Worm (Caenorhabditis elegans): ENCODE measurements around the gene msi-1.

Gene msi-1

DNA sequence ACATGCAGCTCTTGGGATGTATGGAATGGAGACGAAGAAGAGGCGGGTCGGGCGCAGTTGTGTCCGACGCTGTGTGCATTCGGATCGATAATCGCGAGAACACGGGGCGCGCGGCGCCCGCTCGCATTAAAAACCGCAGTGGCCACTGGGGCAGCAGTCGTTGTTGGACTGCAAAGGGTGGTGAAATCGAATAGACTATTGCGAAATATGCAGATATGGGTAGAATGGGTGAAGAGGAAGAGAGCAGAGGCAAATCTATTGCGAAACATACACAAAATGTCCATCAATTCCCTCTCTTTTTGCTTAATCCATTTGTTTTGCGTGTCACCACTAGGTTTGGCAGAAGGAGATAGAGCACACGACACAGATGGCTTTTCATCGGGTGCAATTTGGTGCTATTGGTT, 41.9 kb upstream of the msi-1 start (continued):
- TF ChIP-seq nhr-28 (tag; optimal IDR thresholded peaks at IDR 0.05) (no peak), mep-1 (tag; optimal IDR thresholded peaks at IDR 0.05) (peak; percentile 75), zip-4 (GFP tag; optimal IDR thresholded peaks at IDR 0.05) (peak; percentile 97), Y116A8C.19 (tag; optimal IDR thresholded peaks at IDR 0.05; ENCODE audit: borderline replicate concordance) (no peak), ceh-82 (tag; optimal IDR thresholded peaks at IDR 0.05) (peak; percentile 63 to 81 (median 68)), unc-30 (tag; optimal IDR thresholded peaks at IDR 0.05) (no peak), pax-3 (tag; optimal IDR thresholded peaks at IDR 0.05) (no peak), nhr-90 (tag; optimal IDR thresholded peaks at IDR 0.05; ENCODE audit: poor library complexity) (no peak), fkh-10 (GFP tag; optimal IDR thresholded peaks at IDR 0.05) (peak; percentile 1), nhr-47 (tag; optimal IDR thresholded peaks at IDR 0.05) (peak; percentile 62), lin-15B (tag; optimal IDR thresholded peaks at IDR 0.05) (no peak)

- TF ChIP-seq nhr-20 (tag; optimal IDR thresholded peaks at IDR 0.05) (no peak), efl-1 (optimal IDR thresholded peaks at IDR 0.05) (no peak), efl-1 (GFP tag; optimal IDR thresholded peaks at IDR 0.05 in 1 of 2) (peak in 1 of 2 experiments; percentile 46), nhr-85 (tag) (peak; percentile 51)
Observed at ce11 chrIII:4017527-4017926, 41.3 kb upstream of the msi-1 start, which contains the start of gene tbb-2. tbb-2 (minus strand) TSS chrIII:4017627.

- TF ChIP-seq aha-1 (tag; optimal IDR thresholded peaks at IDR 0.05), result no peak
- TF ChIP-seq F16B12.6 (tag; optimal IDR thresholded peaks at IDR 0.05), result no peak
- peak; percentile 20 for TF ChIP-seq lin-14 (GFP tag; optimal IDR thresholded peaks at IDR 0.05)
- TF ChIP-seq lin-15B (tag; optimal IDR thresholded peaks at IDR 0.05), result no peak
- no peak for TF ChIP-seq fos-1 (tag; optimal IDR thresholded peaks at IDR 0.05)
- no peak for TF ChIP-seq xbp-1 (tag; optimal IDR thresholded peaks at IDR 0.05)
- TF ChIP-seq zag-1 (tag; optimal IDR thresholded peaks at IDR 0.05), result no peak
- TF ChIP-seq unc-98 (GFP tag; IDR thresholded peaks at IDR 0.05), result no peak
- no peak for TF ChIP-seq nhr-19 (GFP tag; conservative IDR thresholded peaks at IDR 0.05)
- no peak for TF ChIP-seq nhr-11 (tag; optimal IDR thresholded peaks at IDR 0.05)
- TF ChIP-seq pag-3 (tag; optimal IDR thresholded peaks at IDR 0.05; ENCODE audit: borderline replicate concordance, insufficient read depth), result no peak
- no peak for TF ChIP-seq egl-13 (tag; optimal IDR thresholded peaks at IDR 0.05)
- TF ChIP-seq elt-3 (tag; optimal IDR thresholded peaks at IDR 0.05), result no peak
- no peak for TF ChIP-seq hlh-17 (GFP tag; optimal IDR thresholded peaks at IDR 0.05; ENCODE audit: borderline replicate concordance)
- no peak for TF ChIP-seq nhr-20 (tag; optimal IDR thresholded peaks at IDR 0.05)
- no peak for TF ChIP-seq C04F5.9 (tag; optimal IDR thresholded peaks at IDR 0.05)
- TF ChIP-seq ama-1 (optimal IDR thresholded peaks at IDR 0.05), result no peak
- no peak for TF ChIP-seq elt-2 (tag; optimal IDR thresholded peaks at IDR 0.05)
- TF ChIP-seq fkh-4 (tag; optimal IDR thresholded peaks at IDR 0.05; ENCODE audit: borderline replicate concordance), result no peak
- no peak for TF ChIP-seq ceh-90 (tag; optimal IDR thresholded peaks at IDR 0.05)
- TF ChIP-seq mep-1 (tag; optimal IDR thresholded peaks at IDR 0.05), result no peak
- TF ChIP-seq vab-15 (tag; optimal IDR thresholded peaks at IDR 0.05), result no peak
- TF ChIP-seq pax-3 (tag; optimal IDR thresholded peaks at IDR 0.05), result no peak
- TF ChIP-seq isw-1 (GFP tag; IDR thresholded peaks at IDR 0.05), result no peak
- no peak for TF ChIP-seq fkh-10 (GFP tag; optimal IDR thresholded peaks at IDR 0.05)
- TF ChIP-seq nhr-237 (tag; optimal IDR thresholded peaks at IDR 0.05), result no peak
- TF ChIP-seq nhr-77 (tag; optimal IDR thresholded peaks at IDR 0.05), result no peak
- no peak for TF ChIP-seq C16A3.4 (tag; optimal IDR thresholded peaks at IDR 0.05)
- no peak for TF ChIP-seq tbx-2 (tag; optimal IDR thresholded peaks at IDR 0.05)
- no peak for TF ChIP-seq efl-3 (GFP tag; optimal IDR thresholded peaks at IDR 0.05)
- TF ChIP-seq lir-3 (tag; optimal IDR thresholded peaks at IDR 0.05; ENCODE audit: poor library complexity), result no peak
- TF ChIP-seq swsn-7 (tag; optimal IDR thresholded peaks at IDR 0.05), result no peak
- no peak for TF ChIP-seq zip-4 (GFP tag; optimal IDR thresholded peaks at IDR 0.05)
- no peak for TF ChIP-seq ztf-11 (tag; optimal IDR thresholded peaks at IDR 0.05)
- TF ChIP-seq hpl-2 (GFP tag; optimal IDR thresholded peaks at IDR 0.05), result no peak
- no peak for TF ChIP-seq efl-1 (optimal IDR thresholded peaks at IDR 0.05)
- peak in 1 of 2 experiments; percentile 92 for TF ChIP-seq efl-1 (GFP tag; optimal IDR thresholded peaks at IDR 0.05 in 1 of 2)
- TF ChIP-seq nhr-28 (tag; optimal IDR thresholded peaks at IDR 0.05), result no peak
- TF ChIP-seq egl-27 (tag; optimal IDR thresholded peaks at IDR 0.05), result no peak
- TF ChIP-seq dpl-1 (GFP tag; optimal IDR thresholded peaks at IDR 0.05), result peak in 1 of 3 experiments; percentile 38
- no peak for TF ChIP-seq unc-62 (GFP tag; optimal IDR thresholded peaks at IDR 0.05)
- peak; percentile 17 for TF ChIP-seq nhr-90 (tag; optimal IDR thresholded peaks at IDR 0.05; ENCODE audit: poor library complexity)
Observed at ce11 chrIII:4015382-4015986, 39.3 kb upstream of the msi-1 start.

All from whole organism, L1 larva.